Worm (Caenorhabditis elegans): ENCODE results near the gene K08F9.1.

DNA sequence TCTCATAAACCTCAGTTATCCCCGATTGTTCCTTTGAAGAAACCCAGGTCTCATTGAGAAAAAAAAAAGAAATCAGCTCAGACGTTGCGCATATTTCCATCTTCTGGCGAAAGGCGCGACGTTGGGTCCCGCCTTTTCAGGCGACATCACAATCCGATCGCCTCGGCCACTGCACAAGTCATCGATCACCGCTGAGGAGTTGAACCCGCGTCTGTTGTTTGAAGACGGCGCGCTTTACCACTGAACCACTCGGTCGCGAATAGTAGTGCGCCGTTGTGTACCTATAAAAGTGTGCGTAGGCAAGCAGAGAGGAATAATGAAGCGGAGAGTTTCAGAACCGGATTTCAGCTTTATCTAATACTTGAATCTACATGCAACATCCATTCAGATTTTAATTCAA is 47.7 kb upstream of the K08F9.1 start, which contains the start of gene Y75B12B.11:
- peak; percentile 68 for TF ChIP-seq ceh-9 (tag; optimal IDR thresholded peaks at IDR 0.05)
- TF ChIP-seq ceh-19 (GFP tag; optimal IDR thresholded peaks at IDR 0.05) = peak; percentile 93
- TF ChIP-seq unc-86 (tag; optimal IDR thresholded peaks at IDR 0.05) = peak; percentile 79
- TF ChIP-seq dmd-4 (tag; optimal IDR thresholded peaks at IDR 0.05; ENCODE audit: borderline replicate concordance) = peak; percentile 86
- TF ChIP-seq rnt-1 (tag; optimal IDR thresholded peaks at IDR 0.05) = peak; percentile 76
- peak; percentile 75 for TF ChIP-seq hlh-13 (GFP tag; optimal IDR thresholded peaks at IDR 0.05)
- TF ChIP-seq hlh-8 (tag; optimal IDR thresholded peaks at IDR 0.05) = peak; percentile 84
- TF ChIP-seq ama-1 (optimal IDR thresholded peaks at IDR 0.05) = no peak
- peak; percentile 69 for TF ChIP-seq ets-4 (tag; optimal IDR thresholded peaks at IDR 0.05)
- TF ChIP-seq K09A11.1 (tag; optimal IDR thresholded peaks at IDR 0.05; ENCODE audit: insufficient read depth) = peak; percentile 77
- TF ChIP-seq sdc-2 (tag; optimal IDR thresholded peaks at IDR 0.05) = peak; percentile 84
- no peak for TF ChIP-seq pax-1 (tag; optimal IDR thresholded peaks at IDR 0.05)
- peak; percentile 93 for TF ChIP-seq ceh-14 (tag; optimal IDR thresholded peaks at IDR 0.05)

Data from whole organism, late embryonic.